Worm (Caenorhabditis elegans): Measurements from ENCODE around the gene T23F4.2.

T23F4.2 gene

ce11 chrII:1133295-1133694 is 30.1 kb upstream of the T23F4.2 start:
- TF ChIP-seq lsy-2 (tag; optimal IDR thresholded peaks at IDR 0.05) (no peak), lin-13 (tag; optimal IDR thresholded peaks at IDR 0.05) (no peak), nhr-28 (tag; optimal IDR thresholded peaks at IDR 0.05) (no peak)

- TF ChIP-seq sptf-1 (tag; optimal IDR thresholded peaks at IDR 0.05) (peak; percentile 47), cnd-1 (tag; optimal IDR thresholded peaks at IDR 0.05) (peak; percentile 5)
Observed at ce11 chrII:1134314-1135108, 28.9 kb upstream of the T23F4.2 start.

ce11 chrII:1136485-1136884 is 26.9 kb upstream of the T23F4.2 start, which contains the start of gene pod-2:
Gene pod-2, plus strand, starts transcription at chrII:1136785.
- TF ChIP-seq nhr-28 (tag; optimal IDR thresholded peaks at IDR 0.05) (no peak), elt-1 (tag; optimal IDR thresholded peaks at IDR 0.05; ENCODE audit: borderline replicate concordance, insufficient read depth) (no peak), hlh-1 (tag; optimal IDR thresholded peaks at IDR 0.05) (no peak), ceh-83 (GFP tag; optimal IDR thresholded peaks at IDR 0.05) (no peak), mab-5 (tag; optimal IDR thresholded peaks at IDR 0.05) (no peak), unc-120 (tag; optimal IDR thresholded peaks at IDR 0.05; ENCODE audit: poor library complexity, severe bottlenecking) (no peak), flh-1 (GFP tag; optimal IDR thresholded peaks at IDR 0.05) (no peak), ceh-39 (tag; optimal IDR thresholded peaks at IDR 0.05) (no peak), nhr-237 (tag; optimal IDR thresholded peaks at IDR 0.05) (no peak), lsy-2 (tag; optimal IDR thresholded peaks at IDR 0.05) (no peak), mep-1 (tag; optimal IDR thresholded peaks at IDR 0.05) (no peak), nhr-76 (tag; optimal IDR thresholded peaks at IDR 0.05) (no peak), tbx-8 (GFP tag; optimal IDR thresholded peaks at IDR 0.05) (no peak), lin-32 (GFP tag; optimal IDR thresholded peaks at IDR 0.05) (no peak), sptf-1 (tag; optimal IDR thresholded peaks at IDR 0.05) (no peak), blmp-1 (tag; optimal IDR thresholded peaks at IDR 0.05) (no peak), M03D4.4 (tag; optimal IDR thresholded peaks at IDR 0.05) (no peak), mls-2 (tag; optimal IDR thresholded peaks at IDR 0.05) (no peak), snpc-4 (tag; optimal IDR thresholded peaks at IDR 0.05) (no peak)

- no peak for TF ChIP-seq unc-62 (GFP tag; optimal IDR thresholded peaks at IDR 0.05)
- no peak for TF ChIP-seq unc-39 (tag; optimal IDR thresholded peaks at IDR 0.05)
- TF ChIP-seq elt-1 (tag; optimal IDR thresholded peaks at IDR 0.05; ENCODE audit: borderline replicate concordance, insufficient read depth): peak; percentile 63
- no peak for TF ChIP-seq mls-2 (tag; optimal IDR thresholded peaks at IDR 0.05)
- no peak for TF ChIP-seq nhr-12 (tag; optimal IDR thresholded peaks at IDR 0.05)
Observed at ce11 chrII:1138618-1139017, 24.8 kb upstream of the T23F4.2 start.

- TF ChIP-seq nhr-2 (tag; optimal IDR thresholded peaks at IDR 0.05): no peak
- TF ChIP-seq hlh-1 (tag; optimal IDR thresholded peaks at IDR 0.05): no peak
- no peak for TF ChIP-seq M03D4.4 (tag; optimal IDR thresholded peaks at IDR 0.05)
- TF ChIP-seq snpc-4 (tag; optimal IDR thresholded peaks at IDR 0.05): no peak
- no peak for TF ChIP-seq nhr-237 (tag; optimal IDR thresholded peaks at IDR 0.05)
Observed at ce11 chrII:1140689-1141088, 22.7 kb upstream of the T23F4.2 start, which contains the start of gene W09B6.4. Gene W09B6.4, minus strand, starts transcription at chrII:1140839.

ce11 chrII:1141720-1142574 is 21.4 kb upstream of the T23F4.2 start:
- TF ChIP-seq lin-32 (GFP tag; optimal IDR thresholded peaks at IDR 0.05): no peak
- no peak for TF ChIP-seq sptf-1 (tag; optimal IDR thresholded peaks at IDR 0.05)
- no peak for TF ChIP-seq M03D4.4 (tag; optimal IDR thresholded peaks at IDR 0.05)
- TF ChIP-seq elt-3 (tag; optimal IDR thresholded peaks at IDR 0.05): no peak
- no peak for TF ChIP-seq mab-5 (tag; optimal IDR thresholded peaks at IDR 0.05)
- no peak for TF ChIP-seq nhr-237 (tag; optimal IDR thresholded peaks at IDR 0.05)
- TF ChIP-seq elt-1 (tag; optimal IDR thresholded peaks at IDR 0.05; ENCODE audit: borderline replicate concordance, insufficient read depth): peak; percentile 97
- TF ChIP-seq ham-2 (GFP tag; optimal IDR thresholded peaks at IDR 0.05): peak; percentile 37
- peak; percentile 12 for TF ChIP-seq blmp-1 (tag; optimal IDR thresholded peaks at IDR 0.05)
- TF ChIP-seq bed-3 (GFP tag; optimal IDR thresholded peaks at IDR 0.05): no peak
